Fruit fly (Drosophila melanogaster) whole organism, embryonic: ENCODE measurements around the gene CG10761.
A peak's percentile ranks its signal among the peaks of the same experiment; 100 is the strongest.

Experiments used
- B-H2 ChIP-seq: fragments of 200-800 bp; sonication (Bioruptor generic); optimal IDR thresholded peaks from 2 replicates; lab custom pipeline; 2018; ENCODE audit warnings: missing biosample characterization, mild to moderate bottlenecking, missing genetic modification characterization
- C15 ChIP-seq: fragments of 200-800 bp; sonication (Bioruptor generic); IDR thresholded peaks from 3 replicates; pipeline ENCODE4 v1.3.6; 2022; ENCODE audit warnings: missing biosample characterization, missing genetic modification characterization
- CG10654 ChIP-seq: fragments of 200-800 bp; sonication (Bioruptor generic); optimal IDR thresholded peaks from 2 replicates; lab custom pipeline; 2016; ENCODE audit warnings: missing biosample characterization, missing genetic modification characterization
- CG12769 ChIP-seq: fragments of 200-800 bp; sonication (Bioruptor generic); optimal IDR thresholded peaks from 2 replicates; lab custom pipeline; 2019; ENCODE audit warnings: missing biosample characterization, mild to moderate bottlenecking, missing genetic modification characterization, moderate library complexity
- CG13775 ChIP-seq: fragments of 200-800 bp; sonication (Bioruptor generic); optimal IDR thresholded peaks from 3 replicates; lab custom pipeline; 2017; ENCODE audit warnings: missing biosample characterization, mild to moderate bottlenecking, missing genetic modification characterization
- CG14014 ChIP-seq: fragments of 200-800 bp; sonication (Bioruptor generic); IDR thresholded peaks from 2 replicates; pipeline ENCODE4 v1.3.6; 2022; ENCODE audit warnings: missing biosample characterization, missing genetic modification characterization
- CG14710 ChIP-seq: fragments of 200-800 bp; sonication (Bioruptor generic); optimal IDR thresholded peaks from 3 replicates; lab custom pipeline; 2019; ENCODE audit warnings: missing biosample characterization, mild to moderate bottlenecking, missing genetic modification characterization, moderate library complexity
- CG15269 ChIP-seq: fragments of 200-800 bp; sonication (Bioruptor generic); optimal IDR thresholded peaks from 2 replicates; lab custom pipeline; 2018; ENCODE audit warnings: missing biosample characterization, mild to moderate bottlenecking, missing genetic modification characterization, moderate library complexity
- CG15479 ChIP-seq: fragments of 200-800 bp; sonication (Bioruptor generic); optimal IDR thresholded peaks from 3 replicates; lab custom pipeline; 2019; ENCODE audit warnings: missing biosample characterization, mild to moderate bottlenecking, missing genetic modification characterization, moderate library complexity
- CG15601 ChIP-seq: fragments of 200-800 bp; sonication (Bioruptor generic); optimal IDR thresholded peaks from 3 replicates; lab custom pipeline; 2019; ENCODE audit warnings: missing biosample characterization, mild to moderate bottlenecking, missing genetic modification characterization, moderate library complexity
- CG17186 ChIP-seq: fragments of 200-800 bp; sonication (Bioruptor generic); optimal IDR thresholded peaks from 3 replicates; lab custom pipeline; 2017; ENCODE audit warnings: missing biosample characterization, missing genetic modification reagents, missing genetic modification characterization
- CG30403 ChIP-seq: fragments of 200-800 bp; sonication (Bioruptor generic); optimal IDR thresholded peaks from 3 replicates; lab custom pipeline; 2016; ENCODE audit warnings: missing biosample characterization, missing genetic modification characterization
- CG30431 ChIP-seq: fragments of 200-800 bp; sonication (Bioruptor generic); optimal IDR thresholded peaks from 2 replicates; lab custom pipeline; 2017; ENCODE audit warnings: missing biosample characterization, missing genetic modification characterization
- CG3281 ChIP-seq: fragments of 200-800 bp; sonication (Bioruptor generic); optimal IDR thresholded peaks from 3 replicates; lab custom pipeline; 2017; ENCODE audit warnings: missing biosample characterization, mild to moderate bottlenecking, missing genetic modification characterization
- CG33213 ChIP-seq: fragments of 200-800 bp; sonication (Bioruptor generic); optimal IDR thresholded peaks from 3 replicates; lab custom pipeline; 2016; ENCODE audit warnings: missing biosample characterization, missing genetic modification characterization
- CG3995 ChIP-seq: fragments of 200-800 bp; sonication (Bioruptor generic); optimal IDR thresholded peaks from 3 replicates; lab custom pipeline; 2016; ENCODE audit warnings: missing biosample characterization, missing genetic modification characterization
- CG5180 ChIP-seq: fragments of 200-800 bp; sonication (Bioruptor generic); optimal IDR thresholded peaks from 3 replicates; lab custom pipeline; 2017; ENCODE audit warnings: missing biosample characterization, missing genetic modification characterization, mild to moderate bottlenecking, moderate library complexity, missing genetic modification reagents
- CG8924 ChIP-seq: fragments of 200-800 bp; optimal IDR thresholded peaks from 3 replicates; lab custom pipeline; 2019; ENCODE audit warnings: missing biosample characterization, mild to moderate bottlenecking, missing genetic modification characterization, moderate library complexity
- CG9797 ChIP-seq: fragments of 200-800 bp; sonication (Bioruptor generic); optimal IDR thresholded peaks from 3 replicates; lab custom pipeline; 2018; ENCODE audit warnings: missing biosample characterization, mild to moderate bottlenecking, missing genetic modification characterization
- Chrac-16 ChIP-seq: fragments of 200-800 bp; sonication (Bioruptor generic); optimal IDR thresholded peaks from 3 replicates; lab custom pipeline; 2016; ENCODE audit warnings: missing biosample characterization, missing genetic modification characterization
- Dad ChIP-seq: fragments of 200-800 bp; sonication (Bioruptor generic); optimal IDR thresholded peaks from 3 replicates; lab custom pipeline; 2016; ENCODE audit warnings: missing biosample characterization, missing genetic modification characterization
- Dref ChIP-seq: fragments of 200-800 bp; sonication (Bioruptor generic); IDR thresholded peaks from 2 replicates; pipeline ENCODE4 v1.3.6; 2022; ENCODE audit warnings: missing biosample characterization, missing genetic modification characterization
- Elba2 ChIP-seq: fragments of 200-800 bp; sonication (Bioruptor generic); optimal IDR thresholded peaks from 3 replicates; lab custom pipeline; 2016; ENCODE audit warnings: missing biosample characterization, missing genetic modification characterization
- Fer1 ChIP-seq: fragments of 200-800 bp; sonication (Bioruptor generic); optimal IDR thresholded peaks from 2 replicates; lab custom pipeline; 2017; ENCODE audit warnings: missing biosample characterization, mild to moderate bottlenecking, missing genetic modification characterization
- Hand ChIP-seq: fragments of 200-800 bp; sonication (Bioruptor generic); optimal IDR thresholded peaks from 2 replicates; lab custom pipeline; 2017; ENCODE audit warnings: mild to moderate bottlenecking, missing biosample characterization, missing genetic modification reagents, missing genetic modification characterization
- Jarid2 ChIP-seq: fragments of 200-800 bp; sonication (Bioruptor generic); optimal IDR thresholded peaks from 3 replicates; lab custom pipeline; 2017; ENCODE audit warnings: mild to moderate bottlenecking, missing biosample characterization, missing genetic modification reagents, missing genetic modification characterization
- NFAT ChIP-seq: fragments of 200-800 bp; sonication (Bioruptor generic); IDR thresholded peaks from 2 replicates; pipeline ENCODE4 v1.3.6; 2022; ENCODE audit warnings: missing biosample characterization, missing genetic modification characterization
- PHDP ChIP-seq: fragments of 200-800 bp; sonication (Bioruptor generic); optimal IDR thresholded peaks from 3 replicates; lab custom pipeline; 2018; ENCODE audit warnings: missing biosample characterization, mild to moderate bottlenecking, missing genetic modification characterization, moderate library complexity
- Sry-β ChIP-seq: fragments of 200-800 bp; sonication (Bioruptor generic); optimal IDR thresholded peaks from 2 replicates; lab custom pipeline; 2018; ENCODE audit warnings: missing biosample characterization, mild to moderate bottlenecking, missing genetic modification characterization, moderate library complexity
- Stat92E ChIP-seq, 3 experiments: fragments of >200 bp in 2 of 3; fragments of 200-800 bp in 1 of 3; sonication (Bioruptor generic) in 1 of 3; optimal IDR thresholded peaks; 2 replicates each; lab custom pipeline; 2017 to 2019; ENCODE audit warnings: missing biosample characterization in 3 of 3, missing genetic modification characterization in 3 of 3, mild to moderate bottlenecking in 1 of 3, moderate library complexity in 1 of 3
- Xrp1 ChIP-seq: fragments of 200-800 bp; sonication (Bioruptor generic); IDR thresholded peaks from 2 replicates; pipeline ENCODE4 v1.3.6; 2022; ENCODE audit warnings: missing biosample characterization, missing genetic modification characterization
- YL-1 ChIP-seq: fragments of 200-800 bp; sonication (Bioruptor generic); optimal IDR thresholded peaks from 3 replicates; lab custom pipeline; 2017; ENCODE audit warnings: missing biosample characterization, mild to moderate bottlenecking, missing genetic modification characterization
- bsh ChIP-seq, 2 experiments: fragments of 200-800 bp; sonication (Bioruptor generic); optimal IDR thresholded peaks; 2 replicates each; lab custom pipeline; 2017 to 2018; ENCODE audit warnings: mild to moderate bottlenecking in 2 of 2, missing biosample characterization in 2 of 2, missing genetic modification characterization in 2 of 2, moderate library complexity in 1 of 2
- chif ChIP-seq, 2 experiments: fragments of 200-800 bp; sonication (Bioruptor generic); optimal IDR thresholded peaks; 3 replicates each; lab custom pipeline; 2016; ENCODE audit warnings: missing biosample characterization in 2 of 2, missing genetic modification characterization in 2 of 2
- dmrt11E ChIP-seq: fragments of 200-800 bp; sonication (Bioruptor generic); optimal IDR thresholded peaks from 3 replicates; lab custom pipeline; 2018; ENCODE audit warnings: missing biosample characterization, mild to moderate bottlenecking, missing genetic modification characterization, moderate library complexity
- fd3F ChIP-seq: fragments of 200-800 bp; sonication (Bioruptor generic); optimal IDR thresholded peaks from 2 replicates; lab custom pipeline; 2018; ENCODE audit warnings: missing biosample characterization, mild to moderate bottlenecking, missing genetic modification characterization, moderate library complexity
- hkb ChIP-seq, 2 experiments: fragments of 200-800 bp in 1 of 2; fragments of >200 bp in 1 of 2; sonication (Bioruptor generic) in 1 of 2; IDR thresholded peaks in 1 of 2; optimal IDR thresholded peaks in 1 of 2; 2 replicates each; pipeline versions ENCODE4 v1.3.6 to Lab custom; 2017 to 2022; ENCODE audit warnings: missing biosample characterization in 1 of 2, missing genetic modification characterization in 1 of 2
- nau ChIP-seq: fragments of 200-800 bp; sonication (Bioruptor generic); optimal IDR thresholded peaks from 3 replicates; lab custom pipeline; 2017; ENCODE audit warnings: missing biosample characterization, mild to moderate bottlenecking, missing genetic modification characterization, missing genetic modification reagents
- onecut ChIP-seq: fragments of 200-800 bp; sonication (Bioruptor generic); IDR thresholded peaks from 2 replicates; pipeline ENCODE4 v1.3.6; 2022; ENCODE audit warnings: missing biosample characterization, missing genetic modification characterization
- run ChIP-seq: fragments of 200-800 bp; sonication (Bioruptor generic); optimal IDR thresholded peaks from 3 replicates; lab custom pipeline; 2018; ENCODE audit warnings: missing biosample characterization, mild to moderate bottlenecking, missing genetic modification characterization
- sens-2 ChIP-seq: fragments of 200-800 bp; sonication (Bioruptor generic); IDR thresholded peaks from 2 replicates; pipeline ENCODE4 v1.3.6; 2022; ENCODE audit warnings: missing biosample characterization, missing genetic modification characterization
- slbo ChIP-seq: fragments of 200-800 bp; sonication (Bioruptor generic); IDR thresholded peaks from 2 replicates; pipeline ENCODE4 v1.3.6; 2022; ENCODE audit warnings: missing biosample characterization, missing genetic modification characterization
- stwl ChIP-seq: fragments of 200-800 bp; sonication (Bioruptor generic); optimal IDR thresholded peaks from 3 replicates; lab custom pipeline; 2018; ENCODE audit warnings: missing biosample characterization, mild to moderate bottlenecking, missing genetic modification characterization, moderate library complexity
- tin ChIP-seq: fragments of 200-800 bp; sonication (Bioruptor generic); optimal IDR thresholded peaks from 3 replicates; lab custom pipeline; 2016; ENCODE audit warnings: missing biosample characterization, missing genetic modification characterization
- vfl ChIP-seq: fragments of 200-800 bp; sonication (Bioruptor generic); optimal IDR thresholded peaks from 2 replicates; lab custom pipeline; 2016; ENCODE audit warnings: missing biosample characterization, missing genetic modification characterization
- vnd ChIP-seq: fragments of 200-800 bp; sonication (Bioruptor generic); IDR thresholded peaks from 3 replicates; pipeline ENCODE4 v1.3.6; 2022; ENCODE audit warnings: missing biosample characterization, missing genetic modification characterization; ENCODE audit not compliant: partially characterized antibody
- yki ChIP-seq: fragments of >200 bp; optimal IDR thresholded peaks from 3 replicates; lab custom pipeline; 2018
- zen ChIP-seq: fragments of 200-800 bp; sonication (Bioruptor generic); optimal IDR thresholded peaks from 3 replicates; lab custom pipeline; 2018; ENCODE audit warnings: missing biosample characterization, mild to moderate bottlenecking, missing genetic modification characterization, moderate library complexity
- zf30C ChIP-seq: fragments of 200-800 bp; sonication (Bioruptor generic); optimal IDR thresholded peaks from 3 replicates; lab custom pipeline; 2018; ENCODE audit warnings: missing biosample characterization, mild to moderate bottlenecking, missing genetic modification characterization

The CG10761 gene

DNA sequence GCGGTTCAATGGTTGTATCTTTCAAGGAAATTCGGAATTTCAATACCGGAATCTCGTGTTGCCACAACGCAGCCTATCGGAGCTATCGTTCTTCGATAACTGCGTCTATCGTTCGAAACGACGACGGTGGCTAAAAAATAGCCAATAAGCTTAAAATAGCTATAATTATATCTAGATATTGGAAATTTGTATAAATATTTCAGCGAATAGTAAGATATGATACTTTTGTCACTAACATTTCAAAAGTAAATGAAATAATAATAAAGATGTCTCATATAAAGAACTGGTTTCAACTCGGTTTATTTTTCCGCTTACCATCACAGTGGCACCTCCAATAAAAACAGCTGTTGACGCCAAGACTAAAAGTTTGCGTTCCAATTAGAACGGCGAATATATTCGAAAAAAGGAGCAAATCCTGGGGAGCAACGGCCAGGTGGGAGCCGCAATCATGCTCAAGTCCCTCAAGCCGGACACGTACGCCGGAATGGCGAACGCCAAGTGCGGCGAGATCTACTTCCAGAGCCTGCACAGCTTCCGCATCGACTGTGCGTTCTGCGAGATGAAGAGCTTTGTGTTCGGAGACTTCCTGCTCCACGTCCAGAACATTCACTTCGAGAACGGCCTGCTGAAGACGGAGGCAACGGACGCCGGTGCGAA lies 17.0 kb downstream of the CG10761 start, which contains the start of the genes alpha-PheRS and CG2129 (continued):
- TF ChIP-seq hkb (optimal IDR thresholded peaks at IDR 0.05; lab: Kevin White, UChicago) = no peak
- no peak for TF ChIP-seq hkb (GFP tag; IDR thresholded peaks at IDR 0.05; lab: Robert Waterston, UW)
- TF ChIP-seq Sry-β (GFP tag; lab: Kevin White, UChicago) = peak; percentile 94
- TF ChIP-seq run (tag; lab: Kevin White, UChicago) = no peak
- TF ChIP-seq CG15479 (GFP tag; lab: Kevin White, UChicago) = no peak
- TF ChIP-seq bsh (GFP tag; optimal IDR thresholded peaks at IDR 0.05; lab: Kevin White, UChicago) = peak in 1 of 2 experiments; percentile 24
- peak; percentile 26; the same call in 1 of the 2 replicates for TF ChIP-seq Xrp1 (GFP tag; lab: Robert Waterston, UW)
- TF ChIP-seq CG33213 (GFP tag; lab: Kevin White, UChicago) = no peak
- TF ChIP-seq CG14710 (tag; lab: Kevin White, UChicago) = peak; percentile 55
- TF ChIP-seq Chrac-16 (GFP tag; lab: Kevin White, UChicago) = no peak
- peak; percentile 9 for TF ChIP-seq CG15601 (tag; lab: Kevin White, UChicago)
- TF ChIP-seq nau (GFP tag; lab: Kevin White, UChicago) = no peak
- no peak for TF ChIP-seq sens-2 (GFP tag; lab: Robert Waterston, UW)
- no peak for TF ChIP-seq vnd
- peak; percentile 17 for TF ChIP-seq CG13775 (GFP tag; lab: Kevin White, UChicago)
- peak; percentile 25 for TF ChIP-seq stwl (tag; lab: Kevin White, UChicago)
- no peak for TF ChIP-seq C15
- no peak for TF ChIP-seq CG30431 (GFP tag; lab: Kevin White, UChicago)
- TF ChIP-seq fd3F = no peak
- peak; percentile 64 for TF ChIP-seq YL-1 (GFP tag; lab: Kevin White, UChicago)
- TF ChIP-seq CG14014 (GFP tag; lab: Robert Waterston, UW) = 0 out of 2 replicates have a peak, but pooled peaks have one; percentile 18
- no peak for TF ChIP-seq CG10654
- peak; percentile 15 for TF ChIP-seq dmrt11E (tag; lab: Kevin White, UChicago)
- TF ChIP-seq PHDP (tag; lab: Kevin White, UChicago) = peak; percentile 28
- TF ChIP-seq Elba2 (GFP tag; lab: Kevin White, UChicago) = peak; percentile 55
- TF ChIP-seq yki (lab: Kevin White, UChicago) = no peak
- TF ChIP-seq CG5180 (GFP tag; lab: Kevin White, UChicago) = no peak
- no peak for TF ChIP-seq zen
- no peak for TF ChIP-seq zf30C (GFP tag; lab: Kevin White, UChicago)
- peak; percentile 17 for TF ChIP-seq CG9797 (GFP tag; lab: Kevin White, UChicago)
- TF ChIP-seq Stat92E (GFP tag; optimal IDR thresholded peaks at IDR 0.05; lab: Kevin White, UChicago) = peak in 1 of 3 experiments; percentile 61
- peak; percentile 29 for TF ChIP-seq tin (GFP tag; lab: Kevin White, UChicago)
- TF ChIP-seq slbo = peak; percentile 37
- peak; percentile 68 for TF ChIP-seq Dref (GFP tag; lab: Robert Waterston, UW)
- peak; percentile 13 for TF ChIP-seq CG3281 (GFP tag; lab: Kevin White, UChicago)
- peak; percentile 21; the same call in 1 of the 2 replicates for TF ChIP-seq onecut
- TF ChIP-seq CG17186 (GFP tag; lab: Kevin White, UChicago) = peak; percentile 38
- TF ChIP-seq Fer1 (GFP tag; lab: Kevin White, UChicago) = peak; percentile 54
- peak; percentile 36 for TF ChIP-seq CG30403
- no peak for TF ChIP-seq Hand
- no peak for TF ChIP-seq Jarid2 (GFP tag; lab: Kevin White, UChicago)
- TF ChIP-seq NFAT = no peak
- no peak for TF ChIP-seq CG12769
- peak; percentile 30 for TF ChIP-seq B-H2
- peak; percentile 48 for TF ChIP-seq CG8924 (tag; lab: Kevin White, UChicago)
- TF ChIP-seq CG15269 (tag; lab: Kevin White, UChicago) = no peak
- TF ChIP-seq CG3995 = no peak
- no peak for TF ChIP-seq chif (GFP tag; optimal IDR thresholded peaks at IDR 0.05; lab: Kevin White, UChicago)
- TF ChIP-seq vfl = no peak
- no peak for TF ChIP-seq Dad (GFP tag; lab: Kevin White, UChicago)
